Fruit fly (Drosophila melanogaster) whole organism, pupa: ENCODE data around the gene RhoU.

Source experiments
- CG10348 ChIP-seq: fragments of 200-800 bp; sonication (Bioruptor generic); IDR thresholded peaks from 2 replicates; pipeline ENCODE4 v1.3.6; 2022; ENCODE audit warnings: missing biosample characterization, missing genetic modification characterization
- CG12605 ChIP-seq: fragments of 200-800 bp; sonication (Bioruptor generic); IDR thresholded peaks from 2 replicates; pipeline ENCODE4 v1.3.6; 2022; ENCODE audit warnings: missing biosample characterization, missing genetic modification characterization
- CG13204 ChIP-seq: fragments of 200-800 bp; sonication (Bioruptor generic); optimal IDR thresholded peaks from 2 replicates; lab custom pipeline; 2018; ENCODE audit warnings: missing biosample characterization, mild to moderate bottlenecking, missing genetic modification characterization, moderate library complexity
- CG14655 ChIP-seq: fragments of 200-800 bp; sonication (Bioruptor generic); optimal IDR thresholded peaks from 3 replicates; lab custom pipeline; 2017; ENCODE audit warnings: mild to moderate bottlenecking, missing biosample characterization, missing genetic modification reagents, missing genetic modification characterization
- CG15710 ChIP-seq: fragments of 200-800 bp; sonication (Bioruptor generic); optimal IDR thresholded peaks from 2 replicates; lab custom pipeline; 2018; ENCODE audit warnings: missing biosample characterization, mild to moderate bottlenecking, missing genetic modification characterization, moderate library complexity
- CG17806 ChIP-seq: fragments of 200-800 bp; sonication (Bioruptor generic); optimal IDR thresholded peaks from 2 replicates; lab custom pipeline; 2018; ENCODE audit warnings: missing biosample characterization, mild to moderate bottlenecking, missing genetic modification characterization, moderate library complexity
- CG32121 ChIP-seq: fragments of 200-800 bp; sonication (Bioruptor generic); IDR thresholded peaks from 2 replicates; pipeline ENCODE4 v1.3.6; 2022; ENCODE audit warnings: missing biosample characterization, missing genetic modification characterization
- CG34367 ChIP-seq: fragments of 200-800 bp; sonication (Bioruptor generic); optimal IDR thresholded peaks from 2 replicates; lab custom pipeline; 2018; ENCODE audit warnings: missing biosample characterization, mild to moderate bottlenecking, missing genetic modification characterization
- CG4496 ChIP-seq: fragments of 200-800 bp; sonication (Bioruptor generic); IDR thresholded peaks from 3 replicates; pipeline ENCODE4 v1.3.6; 2022; ENCODE audit warnings: missing biosample characterization, missing genetic modification characterization
- CG8159 ChIP-seq: fragments of 200-800 bp; sonication (Bioruptor generic); optimal IDR thresholded peaks from 3 replicates; lab custom pipeline; 2018; ENCODE audit warnings: missing biosample characterization, mild to moderate bottlenecking, missing genetic modification characterization, moderate library complexity
- CG8301 ChIP-seq: fragments of 200-800 bp; sonication (Bioruptor generic); optimal IDR thresholded peaks from 2 replicates; lab custom pipeline; 2018; ENCODE audit warnings: missing biosample characterization, mild to moderate bottlenecking, missing genetic modification characterization
- CG9948 ChIP-seq: fragments of 200-800 bp; sonication (Bioruptor generic); optimal IDR thresholded peaks from 2 replicates; lab custom pipeline; 2018; ENCODE audit warnings: missing biosample characterization, mild to moderate bottlenecking, missing genetic modification characterization, moderate library complexity
- D1 ChIP-seq: fragments of 200-800 bp; sonication (Bioruptor generic); optimal IDR thresholded peaks from 2 replicates; lab custom pipeline; 2018; ENCODE audit warnings: missing biosample characterization, mild to moderate bottlenecking, missing genetic modification characterization, moderate library complexity
- EcR ChIP-seq: fragments of 200-800 bp; sonication (Bioruptor generic); optimal IDR thresholded peaks from 3 replicates; lab custom pipeline; 2019; ENCODE audit warnings: missing biosample characterization, missing genetic modification characterization, mild to moderate bottlenecking, moderate library complexity, missing genetic modification reagents
- Ets98B ChIP-seq: fragments of 200-800 bp; sonication (Bioruptor generic); IDR thresholded peaks from 2 replicates; pipeline ENCODE4 v1.3.6; 2022; ENCODE audit warnings: missing biosample characterization, missing genetic modification characterization
- Pif1A ChIP-seq: fragments of 200-800 bp; sonication (Bioruptor generic); optimal IDR thresholded peaks from 3 replicates; lab custom pipeline; 2016; ENCODE audit warnings: missing biosample characterization, missing genetic modification characterization
- Pif1B ChIP-seq: fragments of 200-800 bp; sonication (Bioruptor generic); optimal IDR thresholded peaks from 3 replicates; lab custom pipeline; 2016; ENCODE audit warnings: missing biosample characterization, missing genetic modification characterization
- Snoo ChIP-seq: fragments of 200-800 bp; sonication (Bioruptor generic); optimal IDR thresholded peaks from 3 replicates; lab custom pipeline; 2017; ENCODE audit warnings: missing biosample characterization, mild to moderate bottlenecking, missing genetic modification characterization, inconsistent platforms
- fd96Ca ChIP-seq: fragments of 200-800 bp; sonication (Bioruptor generic); IDR thresholded peaks from 3 replicates; pipeline ENCODE4 v1.3.6; 2022; ENCODE audit warnings: missing biosample characterization, missing genetic modification characterization
- gl ChIP-seq: fragments of 200-800 bp; sonication (Bioruptor generic); optimal IDR thresholded peaks from 2 replicates; lab custom pipeline; 2018; ENCODE audit warnings: missing biosample characterization, mild to moderate bottlenecking, missing genetic modification characterization
- rn ChIP-seq: fragments of 200-800 bp; sonication (Bioruptor generic); IDR thresholded peaks from 2 replicates; pipeline ENCODE4 v1.3.6; 2022; ENCODE audit warnings: missing biosample characterization, missing genetic modification characterization

RhoU gene

DNA sequence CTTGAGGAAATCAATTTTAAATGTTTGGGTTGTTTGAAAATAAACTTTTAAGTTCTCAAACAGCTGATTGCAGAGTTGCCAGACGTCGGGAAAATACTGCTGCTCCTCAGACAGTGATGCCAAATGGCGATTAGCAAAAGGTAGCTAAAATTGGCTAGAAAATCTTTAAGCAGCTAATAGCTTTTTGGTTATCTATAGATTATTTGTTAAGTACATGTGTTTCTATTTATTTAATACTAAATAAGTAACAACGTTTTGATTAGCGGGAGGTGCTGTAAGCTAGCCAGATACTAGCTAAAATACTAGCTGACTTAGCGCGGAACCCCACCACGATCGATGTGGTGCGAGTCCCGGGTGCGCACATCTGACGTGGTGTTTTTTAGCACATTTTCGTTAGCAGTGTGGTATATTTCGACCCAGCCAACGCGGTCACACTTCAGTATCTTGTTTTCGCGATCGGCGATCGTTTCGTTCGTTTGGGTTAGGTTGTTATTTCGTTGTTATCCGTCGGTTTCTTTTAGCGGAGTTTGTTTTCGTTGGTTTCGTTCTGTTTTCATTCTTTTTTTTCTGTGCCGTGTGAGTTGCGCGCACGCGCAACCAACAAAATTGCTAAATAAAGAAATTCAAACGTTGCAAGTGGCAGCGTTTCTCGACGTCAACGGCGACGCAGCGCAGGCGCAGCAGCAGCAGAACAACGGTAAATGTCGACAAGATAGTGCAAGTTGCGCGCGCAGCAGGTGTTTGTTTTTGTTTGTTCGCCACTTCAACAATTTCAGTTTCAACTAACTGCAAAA lies at the start of gene RhoU, which contains the start of gene Naxe:
Gene RhoU, plus strand, starts transcription at position 433 of the 794 bp plus-strand sequence.
Gene Naxe, minus strand, starts transcription at position 77 of the 794 bp plus-strand sequence.
- TF ChIP-seq CG13204 (GFP tag; lab: Kevin White, UChicago): peak; percentile 1
- TF ChIP-seq CG15710 (tag; lab: Kevin White, UChicago): peak; percentile 2
- no peak for TF ChIP-seq fd96Ca
- TF ChIP-seq CG32121 (GFP tag; lab: Robert Waterston, UW): no peak
- TF ChIP-seq Ets98B (GFP tag; lab: Robert Waterston, UW): peak; percentile 13; the same call in 1 of the 2 replicates
- no peak for TF ChIP-seq CG9948 (tag; lab: Kevin White, UChicago)
- TF ChIP-seq CG12605 (GFP tag; lab: Robert Waterston, UW): peak; percentile 53; the same call in 1 of the 2 replicates
- peak; percentile 72 for TF ChIP-seq CG4496
- no peak for TF ChIP-seq gl (tag; lab: Kevin White, UChicago)

DNA sequence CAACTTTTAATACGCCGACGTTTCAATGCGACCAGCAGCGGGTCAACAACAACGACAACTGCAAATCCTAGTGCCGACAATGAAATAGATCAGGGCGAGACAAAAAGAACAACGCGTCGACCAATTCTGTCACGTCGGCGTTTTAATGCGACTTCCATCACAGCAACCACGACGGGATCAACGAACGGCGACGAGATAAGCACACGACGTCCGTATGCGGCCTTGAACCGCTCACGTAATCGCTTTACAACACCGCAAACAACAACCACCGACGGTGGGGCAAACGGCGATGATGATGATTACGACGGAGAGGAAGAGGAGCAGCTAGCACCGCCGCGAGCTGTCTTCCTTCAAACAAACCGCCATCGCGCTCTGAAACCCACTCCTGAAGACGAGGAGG lies 46.8 kb upstream of the RhoU start:
- TF ChIP-seq CG12605 (GFP tag; lab: Robert Waterston, UW) (no peak), EcR (peak; percentile 97), Snoo (no peak), CG10348 (GFP tag; lab: Robert Waterston, UW) (no peak), CG8301 (no peak)
- TF ChIP-seq, all 21 proteins: peak for 1

DNA sequence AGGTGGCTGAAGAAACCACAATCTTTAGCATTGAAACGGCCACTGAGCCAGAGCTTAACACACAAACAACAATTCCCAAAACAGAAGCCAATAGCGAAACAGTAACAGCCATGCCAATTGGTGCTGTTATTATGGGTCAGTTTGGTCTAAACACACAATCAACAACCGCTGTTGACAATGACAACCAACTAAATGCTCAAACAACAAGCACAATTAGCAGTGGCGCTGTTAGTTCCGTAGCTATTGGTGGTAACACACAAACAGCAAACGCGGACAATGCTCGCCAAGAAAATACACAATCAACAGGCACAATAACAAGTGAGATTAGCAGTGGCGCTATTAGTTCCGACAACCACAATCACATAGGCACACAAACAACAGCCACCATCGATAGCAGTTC lies 42.5 kb upstream of the RhoU start:
- TF ChIP-seq gl (tag; lab: Kevin White, UChicago) (no peak), Pif1B (GFP tag; lab: Kevin White, UChicago) (no peak), CG15710 (tag; lab: Kevin White, UChicago) (no peak), CG10348 (GFP tag; lab: Robert Waterston, UW) (no peak), CG13204 (GFP tag; lab: Kevin White, UChicago) (no peak), Pif1A (no peak), CG17806 (no peak), CG34367 (tag; lab: Kevin White, UChicago) (no peak), Snoo (no peak)
- TF ChIP-seq, all 21 proteins: peak for 0

DNA sequence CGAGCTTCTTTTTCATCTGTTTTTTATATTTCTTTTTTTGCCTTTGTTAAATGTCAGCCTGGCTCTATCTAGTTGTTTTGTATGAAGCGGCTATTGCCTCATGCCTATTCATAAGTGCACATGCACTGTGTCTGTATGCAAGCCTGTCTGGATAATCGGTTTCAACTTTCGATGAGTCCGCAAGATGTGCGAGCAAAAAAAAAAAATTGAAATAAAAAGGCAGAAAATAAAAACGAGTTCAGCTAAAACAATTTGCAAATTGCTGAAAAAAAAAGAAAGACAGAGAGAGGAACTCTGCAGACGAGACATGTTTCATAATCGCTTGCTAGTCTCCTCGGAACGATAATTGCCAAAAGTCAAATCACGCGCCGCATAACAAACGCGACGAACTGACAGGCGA lies 40.6 kb upstream of the RhoU start:
- TF ChIP-seq CG4496: no peak
- no peak for TF ChIP-seq D1 (tag; lab: Kevin White, UChicago)
- no peak for TF ChIP-seq CG34367 (tag; lab: Kevin White, UChicago)
- TF ChIP-seq CG17806: no peak
- no peak for TF ChIP-seq CG8301
- TF ChIP-seq CG12605 (GFP tag; lab: Robert Waterston, UW): no peak
- TF ChIP-seq Pif1B (GFP tag; lab: Kevin White, UChicago): no peak
- no peak for TF ChIP-seq CG8159 (tag; lab: Kevin White, UChicago)
- TF ChIP-seq CG32121 (GFP tag; lab: Robert Waterston, UW): no peak
- no peak for TF ChIP-seq rn (GFP tag; lab: Robert Waterston, UW)
- no peak for TF ChIP-seq CG14655
- no peak for TF ChIP-seq CG15710 (tag; lab: Kevin White, UChicago)
- no peak for TF ChIP-seq Pif1A
- TF ChIP-seq CG13204 (GFP tag; lab: Kevin White, UChicago): no peak
- TF ChIP-seq CG9948 (tag; lab: Kevin White, UChicago): no peak
- TF ChIP-seq fd96Ca: no peak
- TF ChIP-seq gl (tag; lab: Kevin White, UChicago): no peak
- no peak for TF ChIP-seq CG10348 (GFP tag; lab: Robert Waterston, UW)
- no peak for TF ChIP-seq EcR
- no peak for TF ChIP-seq Snoo

DNA sequence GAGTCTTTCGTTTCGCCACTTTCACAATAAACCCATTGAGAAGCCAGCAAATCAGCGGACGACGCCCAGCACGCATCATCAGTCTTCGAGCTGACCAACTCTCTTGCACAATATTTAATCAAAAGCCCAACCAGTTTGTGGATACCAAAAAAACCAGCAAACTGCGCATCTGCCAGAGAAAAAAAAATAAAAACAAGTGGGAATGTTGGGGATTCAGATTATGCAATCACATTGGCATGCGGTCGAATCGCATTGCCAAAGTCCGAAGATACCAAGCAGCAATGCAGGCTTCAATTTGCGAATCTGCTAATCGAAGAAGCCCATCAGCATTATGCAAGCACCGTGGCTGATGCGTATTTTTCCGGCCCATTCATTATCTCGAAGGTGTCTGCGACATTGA lies 39.6 kb upstream of the RhoU start:
- TF ChIP-seq CG17806 (no peak), gl (tag; lab: Kevin White, UChicago) (no peak), CG10348 (GFP tag; lab: Robert Waterston, UW) (no peak), CG8301 (no peak), CG15710 (tag; lab: Kevin White, UChicago) (no peak), rn (GFP tag; lab: Robert Waterston, UW) (no peak), CG8159 (tag; lab: Kevin White, UChicago) (no peak), fd96Ca (no peak), Pif1A (no peak), Pif1B (GFP tag; lab: Kevin White, UChicago) (no peak), CG32121 (GFP tag; lab: Robert Waterston, UW) (no peak), EcR (no peak), CG9948 (tag; lab: Kevin White, UChicago) (no peak), CG14655 (no peak), CG34367 (tag; lab: Kevin White, UChicago) (no peak)

DNA sequence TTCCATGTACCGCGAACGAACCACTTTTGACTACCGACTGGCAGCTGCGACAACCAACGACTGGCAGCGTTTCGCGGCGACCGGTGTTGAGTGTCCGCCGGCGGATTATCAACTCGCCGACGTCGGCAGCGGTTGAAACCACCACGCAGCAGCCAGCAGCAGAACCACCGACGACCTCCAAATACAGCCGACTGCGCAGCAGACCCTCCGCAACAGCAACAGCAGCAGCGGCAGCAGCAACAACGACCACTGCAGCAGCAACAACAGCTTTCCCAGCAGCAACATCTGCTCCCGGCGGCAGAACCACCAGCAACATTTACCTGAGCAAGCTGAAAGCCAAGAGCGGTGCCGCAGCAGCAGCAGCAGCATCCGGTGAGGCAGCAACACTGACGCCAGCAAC lies 38.4 kb upstream of the RhoU start:
- TF ChIP-seq CG13204 (GFP tag; lab: Kevin White, UChicago) (peak; percentile 50), CG32121 (GFP tag; lab: Robert Waterston, UW) (no peak)

DNA sequence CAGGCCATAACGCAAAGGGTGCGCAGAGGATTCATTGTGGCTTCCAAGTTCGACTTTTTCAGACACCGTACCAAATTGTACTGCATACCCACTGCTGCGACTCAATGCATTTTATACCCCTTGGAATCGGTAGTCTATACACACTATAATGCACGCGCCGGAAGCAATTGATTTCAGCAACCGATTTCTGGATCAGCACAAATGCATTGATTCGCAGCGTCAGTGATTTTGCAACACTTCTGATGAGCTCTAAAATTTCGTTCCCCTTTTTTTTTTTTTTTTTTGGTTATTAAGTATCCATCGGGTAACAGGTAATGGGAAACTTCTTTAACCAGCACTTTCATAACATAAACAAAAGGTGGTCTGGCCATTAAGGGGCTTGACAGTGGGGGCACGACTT lies 33.8 kb upstream of the RhoU start, which contains the start of gene Yp2:
Gene Yp2, minus strand, starts transcription at position 88 of the 400 bp plus-strand sequence.
- TF ChIP-seq fd96Ca (no peak), CG12605 (GFP tag; lab: Robert Waterston, UW) (no peak), CG8301 (no peak), CG15710 (tag; lab: Kevin White, UChicago) (no peak), CG9948 (tag; lab: Kevin White, UChicago) (no peak), gl (tag; lab: Kevin White, UChicago) (no peak), Pif1A (no peak), EcR (no peak), CG14655 (no peak), CG8159 (tag; lab: Kevin White, UChicago) (no peak), rn (GFP tag; lab: Robert Waterston, UW) (no peak), CG17806 (no peak), CG4496 (no peak), D1 (tag; lab: Kevin White, UChicago) (no peak), Snoo (no peak), CG32121 (GFP tag; lab: Robert Waterston, UW) (no peak), CG13204 (GFP tag; lab: Kevin White, UChicago) (no peak), CG34367 (tag; lab: Kevin White, UChicago) (no peak), Ets98B (GFP tag; lab: Robert Waterston, UW) (no peak)
